Fruit fly (Drosophila melanogaster): ENCODE results near the gene cm.

The cm gene

DNA sequence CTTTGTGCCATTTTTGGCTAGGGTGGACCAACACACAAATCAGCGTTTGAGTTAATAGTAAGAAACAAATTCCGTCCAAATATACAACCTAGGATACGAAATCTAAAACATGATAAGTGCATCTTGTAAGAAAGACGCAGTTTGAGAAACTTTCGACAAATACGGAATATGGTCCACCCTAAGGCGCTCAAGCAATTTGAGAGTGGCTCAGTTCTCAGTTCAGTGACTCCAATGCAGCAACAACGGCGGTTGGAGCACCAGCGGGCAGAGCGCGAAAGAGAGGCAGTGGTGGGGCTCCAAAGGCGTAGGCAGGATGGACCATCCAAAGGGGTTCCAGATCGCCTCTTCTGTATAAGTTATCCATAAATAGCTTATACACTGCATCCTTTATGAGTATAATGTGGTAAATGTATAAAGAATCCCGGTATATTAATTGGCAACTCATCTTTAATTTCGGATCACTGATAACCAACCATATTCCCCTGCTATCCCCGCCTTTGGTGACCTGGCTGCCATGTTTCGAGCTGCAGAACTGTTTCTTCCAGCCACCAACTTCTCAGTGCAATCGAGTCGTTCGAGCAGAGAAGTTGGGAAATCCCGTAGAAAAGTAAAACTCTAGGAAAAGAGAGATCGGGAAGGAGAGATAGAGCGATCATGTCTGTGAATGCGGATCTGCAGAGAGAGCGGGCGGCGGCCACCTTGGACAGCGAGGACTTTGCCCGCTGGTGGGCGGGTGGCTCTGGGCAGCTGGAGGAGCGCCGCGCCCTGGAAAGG is 41.4 kb downstream of the cm start, which contains the start of gene CG4586 (continued):
- TF ChIP-seq salr (GFP tag; optimal IDR thresholded peaks at IDR 0.05) (peak; percentile 94 to 97), dsx (GFP tag; optimal IDR thresholded peaks at IDR 0.05; ENCODE audit: poor library complexity, severe bottlenecking) (peak; percentile 98), CG16779 (tag; optimal IDR thresholded peaks at IDR 0.05) (peak; percentile 98), CG8632 (GFP tag; optimal IDR thresholded peaks at IDR 0.05) (peak; percentile 97), achi (GFP tag; optimal IDR thresholded peaks at IDR 0.05) (peak; percentile 97), CG15336 (GFP tag; IDR thresholded peaks at IDR 0.05) (peak; percentile 100), Met (GFP tag; optimal IDR thresholded peaks at IDR 0.05) (peak; percentile 99), Hr4 (GFP tag; optimal IDR thresholded peaks at IDR 0.05) (peak; percentile 97), CG7368 (GFP tag; optimal IDR thresholded peaks at IDR 0.05) (peak; percentile 99), eg (GFP tag; IDR thresholded peaks at IDR 0.05) (peak; percentile 99), Blimp-1 (GFP tag; optimal IDR thresholded peaks at IDR 0.05) (peak; percentile 85), CG6792 (GFP tag; optimal IDR thresholded peaks at IDR 0.05) (peak; percentile 97), CG34406 (GFP tag; optimal IDR thresholded peaks at IDR 0.05) (peak; percentile 97), cyc (GFP tag; optimal IDR thresholded peaks at IDR 0.05) (peak; percentile 95), CG10631 (GFP tag; optimal IDR thresholded peaks at IDR 0.05) (peak; percentile 95), CG10669 (GFP tag; optimal IDR thresholded peaks at IDR 0.05) (peak; percentile 99), svp (GFP tag) (peak; percentile 100), Lpt (GFP tag; optimal IDR thresholded peaks at IDR 0.05) (peak; percentile 98)

DNA sequence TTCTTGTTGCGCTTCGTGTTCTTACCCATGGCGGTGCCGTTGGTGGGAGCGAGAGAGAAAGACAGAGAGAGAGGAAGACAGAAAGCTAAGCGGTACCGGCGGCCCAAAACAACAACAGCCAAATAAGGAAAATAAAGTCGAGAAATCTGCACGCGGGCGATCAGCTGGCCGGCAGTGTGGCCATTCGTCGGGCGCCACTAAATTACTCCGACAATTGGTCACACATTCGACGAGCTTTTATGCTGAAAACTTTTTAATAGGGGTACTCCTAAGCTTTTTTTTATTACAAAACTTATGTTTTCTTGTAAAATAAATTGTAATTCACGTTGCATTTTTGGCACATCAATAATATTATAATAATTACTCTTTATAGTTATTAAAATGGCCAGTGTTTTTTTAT is 42.4 kb downstream of the cm start, which contains the start of gene Setd3:
Setd3 (minus strand) TSS at position 187 of the 400 bp plus-strand sequence.
- TF ChIP-seq CG15336 (GFP tag; IDR thresholded peaks at IDR 0.05): peak; percentile 8; the same call in 1 of the 2 replicates
- TF ChIP-seq Sox14 (GFP tag; optimal IDR thresholded peaks at IDR 0.05): no peak
- peak; percentile 1 for TF ChIP-seq Eip78C (GFP tag)
- no peak for TF ChIP-seq vri (GFP tag; optimal IDR thresholded peaks at IDR 0.05)
- no peak for TF ChIP-seq Sox102F (GFP tag; optimal IDR thresholded peaks at IDR 0.05)
- 0 out of 3 replicates have a peak, but pooled peaks have one; percentile 6 for TF ChIP-seq eg (GFP tag; IDR thresholded peaks at IDR 0.05)
- TF ChIP-seq CG6163 (GFP tag; IDR thresholded peaks at IDR 0.05): no peak
